Fruit fly (Drosophila melanogaster): ENCODE data around the gene D1.

DNA sequence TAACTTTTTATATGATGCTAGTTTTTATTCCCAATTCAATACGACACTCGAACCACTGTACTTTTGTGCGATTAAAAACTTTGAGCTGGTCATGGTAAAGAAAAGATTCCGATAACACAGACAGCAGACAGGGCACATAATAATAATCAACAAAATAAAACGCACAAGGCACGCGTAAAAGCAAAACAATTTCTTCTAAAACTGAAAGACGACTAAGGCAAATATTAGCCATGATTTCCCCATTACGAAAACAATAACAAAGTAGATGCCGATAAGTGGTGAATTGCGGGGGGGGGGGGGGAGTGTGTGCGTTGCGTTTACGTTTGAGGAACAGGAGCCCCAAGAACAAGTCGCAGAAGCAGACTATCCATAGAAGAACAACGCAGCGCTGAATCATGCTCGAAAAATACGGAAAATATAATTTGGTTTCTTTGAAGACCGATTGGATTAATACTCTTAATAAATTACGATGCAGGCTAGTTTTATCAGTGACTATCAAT is 5.6 kb downstream of the D1 start:
- TF ChIP-seq CG8478 (optimal IDR thresholded peaks at IDR 0.05) (no peak), CTCF (optimal IDR thresholded peaks at IDR 0.05) (no peak)

Data from S2 (cell line).